Fruit fly (Drosophila melanogaster) whole organism, wandering third instar larva: Measurements from ENCODE around the gene Sfp87B.

Experiments used
- Abd-B ChIP-seq: fragments of >200 bp; optimal IDR thresholded peaks from 2 replicates; lab custom pipeline; 2017; ENCODE audit warnings: missing biosample characterization, missing genetic modification characterization
- CG32264 ChIP-seq: fragments of 200-800 bp; sonication (Bioruptor generic); optimal IDR thresholded peaks from 2 replicates; lab custom pipeline; 2016; ENCODE audit warnings: missing biosample characterization, missing genetic modification characterization
- CG9705 ChIP-seq: fragments of 200-800 bp; sonication (Bioruptor generic); optimal IDR thresholded peaks from 2 replicates; lab custom pipeline; 2018; ENCODE audit warnings: missing biosample characterization, mild to moderate bottlenecking, missing genetic modification characterization
- Dfd ChIP-seq: fragments of >200 bp; optimal IDR thresholded peaks from 2 replicates; lab custom pipeline; 2017; ENCODE audit warnings: missing biosample characterization, missing genetic modification characterization
- Dif ChIP-seq: fragments of 200-275, 200-300 bp; sonication (Bioruptor generic); optimal IDR thresholded peaks from 2 replicates; lab custom pipeline; 2018; ENCODE audit warnings: missing biosample characterization, missing genetic modification characterization; ENCODE audit not compliant: partially characterized antibody
- GATAd ChIP-seq: sonication (Bioruptor generic); optimal IDR thresholded peaks from 2 replicates; lab custom pipeline; 2016; ENCODE audit warnings: missing biosample characterization, missing genetic modification characterization
- HLH106 ChIP-seq: fragments of 200-800 bp; optimal IDR thresholded peaks from 3 replicates; lab custom pipeline; 2019; ENCODE audit warnings: missing biosample characterization, mild to moderate bottlenecking, missing genetic modification characterization, moderate library complexity
- Hnf4 ChIP-seq: fragments of 200-800 bp; sonication (Bioruptor generic); optimal IDR thresholded peaks from 2 replicates; lab custom pipeline; 2016; ENCODE audit warnings: missing biosample characterization, mild to moderate bottlenecking, missing genetic modification characterization
- Hr78 ChIP-seq: fragments of >200 bp; optimal IDR thresholded peaks from 2 replicates; lab custom pipeline; 2017; ENCODE audit warnings: missing biosample characterization, missing genetic modification characterization
- Hr83 ChIP-seq: fragments of 200-300 bp; sonication (Bioruptor generic); optimal IDR thresholded peaks from 2 replicates; lab custom pipeline; 2016; ENCODE audit warnings: missing biosample characterization, mild to moderate bottlenecking, missing genetic modification characterization, moderate library complexity; ENCODE audit not compliant: poor library complexity, severe bottlenecking
- Mio ChIP-seq: sonication (Bioruptor generic); optimal IDR thresholded peaks from 2 replicates; lab custom pipeline; 2016; ENCODE audit warnings: missing biosample characterization, missing genetic modification characterization
- N ChIP-seq: fragments of >200 bp; optimal IDR thresholded peaks from 2 replicates; lab custom pipeline; 2018; ENCODE audit warnings: missing biosample characterization, missing external identifiers, missing genetic modification characterization
- OdsH ChIP-seq: fragments of 200-800 bp; sonication (Bioruptor generic); optimal IDR thresholded peaks from 2 replicates; lab custom pipeline; 2016; ENCODE audit warnings: missing biosample characterization, mild to moderate bottlenecking, missing genetic modification characterization
- Rel ChIP-seq, 2 experiments: fragments of 200-800 bp; sonication (Bioruptor generic) in 1 of 2; optimal IDR thresholded peaks; 2 replicates in 1 of 2; 3 replicates in 1 of 2; lab custom pipeline; 2016 to 2019; ENCODE audit warnings: mild to moderate bottlenecking in 2 of 2, missing biosample characterization in 2 of 2, missing genetic modification characterization in 2 of 2, moderate library complexity in 1 of 2
- Sp1 ChIP-seq: fragments of 200-800 bp; sonication (Bioruptor generic); optimal IDR thresholded peaks from 3 replicates; lab custom pipeline; 2019; ENCODE audit warnings: missing biosample characterization, mild to moderate bottlenecking, missing genetic modification characterization, moderate library complexity
- Vsx2 ChIP-seq: fragments of 200-300, 225-300 bp; sonication (Bioruptor generic); optimal IDR thresholded peaks from 2 replicates; lab custom pipeline; 2018; ENCODE audit warnings: missing biosample characterization, missing genetic modification characterization; ENCODE audit not compliant: partially characterized antibody
- br ChIP-seq: fragments of 200-800 bp; sonication (Bioruptor generic); optimal IDR thresholded peaks from 2 replicates; lab custom pipeline; 2016; ENCODE audit warnings: missing biosample characterization, missing genetic modification characterization
- dl ChIP-seq, 2 experiments: fragments of 175-275, 200-275 bp in 1 of 2; fragments of 200-275 bp in 1 of 2; sonication (Bioruptor generic); optimal IDR thresholded peaks; lab custom pipeline; 2018; ENCODE audit warnings: mild to moderate bottlenecking in 2 of 2, missing biosample characterization in 2 of 2, missing genetic modification characterization in 2 of 2, moderate library complexity in 2 of 2; ENCODE audit not compliant: partially characterized antibody in 2 of 2, insufficient read depth in 1 of 2
- dmrt93B ChIP-seq: fragments of 200-800 bp; sonication (Bioruptor generic); optimal IDR thresholded peaks from 2 replicates; lab custom pipeline; 2018; ENCODE audit warnings: missing biosample characterization, mild to moderate bottlenecking, missing genetic modification characterization
- ey ChIP-seq: fragments of 200-800 bp; sonication (Bioruptor generic); optimal IDR thresholded peaks from 2 replicates; lab custom pipeline; 2016; ENCODE audit warnings: missing biosample characterization, missing genetic modification characterization
- fru ChIP-seq: fragments of 200-800 bp; sonication (Bioruptor generic); optimal IDR thresholded peaks from 3 replicates; lab custom pipeline; 2016; ENCODE audit warnings: missing biosample characterization, mild to moderate bottlenecking, missing genetic modification characterization
- h ChIP-seq: fragments of 200-800 bp; sonication (Bioruptor generic); optimal IDR thresholded peaks from 3 replicates; lab custom pipeline; 2016; ENCODE audit warnings: missing biosample characterization, mild to moderate bottlenecking, missing genetic modification characterization
- jim ChIP-seq: fragments of 175-275, 200-325 bp; sonication (Bioruptor generic); optimal IDR thresholded peaks from 2 replicates; lab custom pipeline; 2016; ENCODE audit warnings: missing biosample characterization, mild to moderate bottlenecking, missing genetic modification characterization
- pan ChIP-seq: fragments of >200 bp; optimal IDR thresholded peaks from 2 replicates; lab custom pipeline; 2017
- psq ChIP-seq: fragments of 200-800 bp; sonication (Bioruptor generic); optimal IDR thresholded peaks from 3 replicates; lab custom pipeline; 2017; ENCODE audit warnings: missing biosample characterization, mild to moderate bottlenecking, missing genetic modification characterization, moderate library complexity
- rgr ChIP-seq: fragments of 200-800 bp; sonication (Bioruptor generic); optimal IDR thresholded peaks from 3 replicates; lab custom pipeline; 2016; ENCODE audit warnings: missing biosample characterization, mild to moderate bottlenecking, missing genetic modification characterization
- sage ChIP-seq: fragments of 200-800 bp; sonication (Bioruptor generic); optimal IDR thresholded peaks from 2 replicates; lab custom pipeline; 2016; ENCODE audit warnings: missing biosample characterization, mild to moderate bottlenecking, missing genetic modification characterization
- sv ChIP-seq: fragments of 200-800 bp; sonication (Bioruptor generic); optimal IDR thresholded peaks from 3 replicates; lab custom pipeline; 2016; ENCODE audit warnings: missing biosample characterization, missing genetic modification characterization
- tai ChIP-seq: sonication (Bioruptor generic); optimal IDR thresholded peaks from 2 replicates; lab custom pipeline; 2016; ENCODE audit warnings: missing biosample characterization, missing genetic modification characterization
- usp ChIP-seq: fragments of >200 bp; optimal IDR thresholded peaks from 2 replicates; lab custom pipeline; 2017; ENCODE audit warnings: missing biosample characterization, missing genetic modification characterization

The Sfp87B gene

DNA sequence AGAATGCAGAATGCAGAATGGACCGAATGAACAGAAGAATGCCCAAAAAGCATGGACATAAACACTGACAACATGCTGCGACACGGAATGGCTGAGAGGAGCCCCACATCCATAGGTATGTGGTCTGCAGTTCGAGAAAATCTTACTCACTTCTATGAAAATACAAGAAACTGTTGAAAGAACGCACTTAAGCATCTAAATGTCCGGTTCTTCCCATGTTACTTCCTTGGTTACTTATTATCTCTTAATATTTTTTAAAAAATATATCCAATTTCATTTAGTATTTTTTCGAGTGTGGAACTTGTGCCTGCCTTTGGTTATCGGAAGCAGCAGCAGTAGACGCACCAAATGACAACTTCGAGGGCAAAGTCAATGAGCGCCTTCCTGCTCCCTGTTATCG is 41.3 kb downstream of the Sfp87B start (continued):
- TF ChIP-seq dl (GFP tag; optimal IDR thresholded peaks at IDR 0.05; lab: Kevin White, UChicago; ENCODE audit: insufficient read depth in 1 of 2, partially characterized antibody in 2 of 2): no peak
- TF ChIP-seq CG9705 (GFP tag; lab: Kevin White, UChicago): peak; percentile 73
- TF ChIP-seq sage (GFP tag; lab: Kevin White, UChicago): peak; percentile 86
- no peak for TF ChIP-seq Hr78 (GFP tag; lab: Kevin White, UChicago)
- no peak for TF ChIP-seq Abd-B (GFP tag; lab: Kevin White, UChicago)
- TF ChIP-seq HLH106 (tag; lab: Kevin White, UChicago): peak; percentile 88
- no peak for TF ChIP-seq N (GFP tag; lab: Kevin White, UChicago)
- TF ChIP-seq Dif (GFP tag; lab: Kevin White, UChicago): no peak
- TF ChIP-seq usp (GFP tag; lab: Kevin White, UChicago): no peak
- TF ChIP-seq psq: peak; percentile 92
- TF ChIP-seq CG32264 (GFP tag; lab: Kevin White, UChicago): peak; percentile 61
- TF ChIP-seq Dfd (GFP tag; lab: Kevin White, UChicago): no peak
- no peak for TF ChIP-seq jim (GFP tag; lab: Kevin White, UChicago)
- peak; percentile 92 for TF ChIP-seq OdsH (GFP tag; lab: Kevin White, UChicago)
- TF ChIP-seq pan: no peak
- TF ChIP-seq sv: no peak

DNA sequence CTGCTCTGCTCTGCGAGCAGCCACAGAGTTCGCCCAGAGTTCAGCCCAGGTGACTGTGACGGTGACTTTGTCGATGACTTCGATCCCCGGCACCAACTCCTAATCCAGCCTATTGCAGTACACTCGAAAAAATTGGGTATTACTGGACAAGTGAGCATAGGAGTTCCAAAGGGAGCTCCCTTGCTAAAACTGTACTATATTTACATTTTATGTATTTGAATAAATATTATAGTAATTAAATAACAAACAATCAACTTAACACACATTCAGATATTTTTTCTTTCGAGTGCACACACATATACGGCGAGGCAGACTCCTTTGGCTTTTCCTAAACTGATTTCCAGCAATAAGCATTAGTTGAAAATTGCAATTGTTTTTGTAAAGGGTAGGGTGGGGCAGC is 42.5 kb downstream of the Sfp87B start:
- no peak for TF ChIP-seq sage (GFP tag; lab: Kevin White, UChicago)
- no peak for TF ChIP-seq Mio (GFP tag; lab: Kevin White, UChicago)
- no peak for TF ChIP-seq fru
- no peak for TF ChIP-seq Hnf4 (GFP tag; lab: Kevin White, UChicago)
- no peak for TF ChIP-seq GATAd (GFP tag; lab: Kevin White, UChicago)
- TF ChIP-seq ey: no peak
- TF ChIP-seq HLH106 (tag; lab: Kevin White, UChicago): no peak
- TF ChIP-seq dl (GFP tag; optimal IDR thresholded peaks at IDR 0.05; lab: Kevin White, UChicago; ENCODE audit: insufficient read depth in 1 of 2, partially characterized antibody in 2 of 2): no peak
- TF ChIP-seq pan: no peak
- TF ChIP-seq Hr83 (GFP tag; lab: Kevin White, UChicago): no peak
- TF ChIP-seq Rel (GFP tag; optimal IDR thresholded peaks at IDR 0.05; lab: Kevin White, UChicago): no peak
- no peak for TF ChIP-seq Rel (tag; optimal IDR thresholded peaks at IDR 0.05; lab: Kevin White, UChicago)
- no peak for TF ChIP-seq Sp1
- TF ChIP-seq rgr (GFP tag; lab: Kevin White, UChicago): no peak

DNA sequence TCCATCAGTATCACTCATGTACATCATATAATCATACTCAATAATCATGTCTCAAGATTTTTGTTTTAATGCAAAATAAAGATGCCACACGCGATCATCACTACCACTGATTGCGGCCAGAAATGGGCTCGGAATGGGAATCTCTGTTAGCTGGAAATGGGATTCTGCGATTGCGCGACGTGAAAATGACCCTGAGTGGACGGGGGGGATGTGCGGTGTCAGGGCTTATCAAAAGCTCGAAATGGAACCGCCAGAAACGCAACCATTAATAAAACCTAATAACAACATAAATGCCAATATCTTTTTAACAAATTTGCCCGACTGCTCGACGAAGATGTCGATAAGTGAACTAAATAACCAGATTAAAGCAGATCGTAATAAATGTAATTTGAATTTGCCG is 43.5 kb downstream of the Sfp87B start:
- TF ChIP-seq fru: no peak
- TF ChIP-seq N (GFP tag; lab: Kevin White, UChicago): no peak
- no peak for TF ChIP-seq OdsH (GFP tag; lab: Kevin White, UChicago)
- no peak for TF ChIP-seq Vsx2 (GFP tag; lab: Kevin White, UChicago)
- no peak for TF ChIP-seq dmrt93B
- no peak for TF ChIP-seq dl (GFP tag; optimal IDR thresholded peaks at IDR 0.05; lab: Kevin White, UChicago; ENCODE audit: insufficient read depth in 1 of 2, partially characterized antibody in 2 of 2)
- TF ChIP-seq br (GFP tag; lab: Kevin White, UChicago): no peak
- TF ChIP-seq sv: no peak
- TF ChIP-seq h: no peak
- TF ChIP-seq Dfd (GFP tag; lab: Kevin White, UChicago): no peak
- no peak for TF ChIP-seq pan
- TF ChIP-seq Hr78 (GFP tag; lab: Kevin White, UChicago): no peak
- no peak for TF ChIP-seq HLH106 (tag; lab: Kevin White, UChicago)
- TF ChIP-seq usp (GFP tag; lab: Kevin White, UChicago): no peak
- no peak for TF ChIP-seq Sp1
- TF ChIP-seq Hnf4 (GFP tag; lab: Kevin White, UChicago): no peak
- no peak for TF ChIP-seq rgr (GFP tag; lab: Kevin White, UChicago)
- no peak for TF ChIP-seq tai (GFP tag; lab: Kevin White, UChicago)

DNA sequence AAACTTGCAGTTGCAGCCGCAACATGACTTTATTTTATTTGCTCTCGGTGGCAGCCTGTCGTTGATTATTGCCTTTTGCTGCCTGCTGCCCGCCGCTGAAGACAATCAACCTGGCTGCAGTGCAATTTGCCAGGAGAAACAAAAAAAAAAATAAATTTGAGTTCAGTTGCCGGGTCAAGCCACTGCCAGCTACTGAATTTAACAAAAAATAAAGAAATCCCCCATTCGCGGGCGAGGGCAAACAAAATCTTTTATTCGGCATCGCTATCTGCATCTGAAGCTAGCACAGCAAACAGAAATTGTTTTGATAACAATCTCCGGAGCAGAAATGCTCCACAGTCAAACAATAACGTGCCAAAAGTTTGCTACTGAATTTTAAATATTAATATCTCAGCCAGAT is 44.4 kb downstream of the Sfp87B start:
- TF ChIP-seq Rel (GFP tag; optimal IDR thresholded peaks at IDR 0.05; lab: Kevin White, UChicago) (no peak), Rel (tag; optimal IDR thresholded peaks at IDR 0.05; lab: Kevin White, UChicago) (peak; percentile 92), CG9705 (GFP tag; lab: Kevin White, UChicago) (no peak)
